Fruit fly (Drosophila melanogaster): ENCODE results near the gene CG15169.

CG15169 gene

dm6 chr2L:19026491-19027197, 35.8 kb downstream of the CG15169 start (continued):
- peak; percentile 32 for TF ChIP-seq Fer3 (tag; optimal IDR thresholded peaks at IDR 0.05)
- TF ChIP-seq toy (GFP tag; IDR thresholded peaks at IDR 0.05) = no peak
- TF ChIP-seq CG7357 (GFP tag; IDR thresholded peaks at IDR 0.05) = peak; percentile 43; the same call in 1 of the 3 replicates
- TF ChIP-seq scrt (GFP tag; optimal IDR thresholded peaks at IDR 0.05) = peak; percentile 64
- peak; percentile 51 for TF ChIP-seq HmgZ (tag; optimal IDR thresholded peaks at IDR 0.05)
- TF ChIP-seq Rfx (GFP tag; IDR thresholded peaks at IDR 0.05) = 0 out of 2 replicates have a peak, but pooled peaks have one; percentile 16
- no peak for TF ChIP-seq gcm2 (GFP tag; optimal IDR thresholded peaks at IDR 0.05)
- TF ChIP-seq caup (GFP tag; optimal IDR thresholded peaks at IDR 0.05; ENCODE audit: severe bottlenecking) = peak; percentile 61
- peak; percentile 25 for TF ChIP-seq Asciz (GFP tag; optimal IDR thresholded peaks at IDR 0.05)
- TF ChIP-seq MBD-R2 (GFP tag; IDR thresholded peaks at IDR 0.05) = no peak
- TF ChIP-seq Opbp (GFP tag; IDR thresholded peaks at IDR 0.05; ENCODE audit: partially characterized antibody) = no peak
- no peak for TF ChIP-seq CG10274 (GFP tag; optimal IDR thresholded peaks at IDR 0.05)
- peak; percentile 63 for TF ChIP-seq CG6854 (GFP tag; optimal IDR thresholded peaks at IDR 0.05)
- TF ChIP-seq CG15696 (tag; optimal IDR thresholded peaks at IDR 0.05) = no peak
- TF ChIP-seq Eip74EF (GFP tag; optimal IDR thresholded peaks at IDR 0.05) = peak in 1 of 2 experiments; percentile 28
- TF ChIP-seq CG12744 (GFP tag; optimal IDR thresholded peaks at IDR 0.05) = peak; percentile 31
- peak; percentile 52 for TF ChIP-seq CG6765 (GFP tag; optimal IDR thresholded peaks at IDR 0.05)
- peak; percentile 23 to 26 for TF ChIP-seq dpn (GFP tag; optimal IDR thresholded peaks at IDR 0.05)
- no peak for TF ChIP-seq psq (GFP tag; optimal IDR thresholded peaks at IDR 0.05)
- no peak for TF ChIP-seq Max (GFP tag; optimal IDR thresholded peaks at IDR 0.05)
- TF ChIP-seq eyg (GFP tag; optimal IDR thresholded peaks at IDR 0.05) = peak; percentile 11
- peak; percentile 10 for TF ChIP-seq twi (tag; optimal IDR thresholded peaks at IDR 0.05)
- no peak for TF ChIP-seq chm (GFP tag; IDR thresholded peaks at IDR 0.05)
- TF ChIP-seq dysf (GFP tag; IDR thresholded peaks at IDR 0.05) = peak; percentile 66; the same call in 2 of the 3 replicates
- 0 out of 3 replicates have a peak, but pooled peaks have one; percentile 16 for TF ChIP-seq ken (GFP tag; IDR thresholded peaks at IDR 0.05)
- TF ChIP-seq ranshi (GFP tag; IDR thresholded peaks at IDR 0.05) = peak; percentile 38; the same call in 1 of the 2 replicates
- no peak for TF ChIP-seq repo (GFP tag; optimal IDR thresholded peaks at IDR 0.05)
- TF ChIP-seq CG8290 (GFP tag; optimal IDR thresholded peaks at IDR 0.05) = no peak
- TF ChIP-seq CG8290 (tag; optimal IDR thresholded peaks at IDR 0.05) = peak in 1 of 2 experiments; percentile 52
- TF ChIP-seq NfI (GFP tag; optimal IDR thresholded peaks at IDR 0.05) = peak; percentile 65
- peak; percentile 61 for TF ChIP-seq Ptx1 (GFP tag; IDR thresholded peaks at IDR 0.05)
- TF ChIP-seq CG17802 (tag; optimal IDR thresholded peaks at IDR 0.05) = no peak
- peak; percentile 9 for TF ChIP-seq tup (GFP tag; optimal IDR thresholded peaks at IDR 0.05)
- TF ChIP-seq so (GFP tag; IDR thresholded peaks at IDR 0.05) = peak; percentile 64; the same call in 1 of the 3 replicates
- TF ChIP-seq bsh (GFP tag; optimal IDR thresholded peaks at IDR 0.05) = peak in 1 of 2 experiments; percentile 28
- no peak for TF ChIP-seq oc (tag; optimal IDR thresholded peaks at IDR 0.05)
- TF ChIP-seq CG12071 (GFP tag; optimal IDR thresholded peaks at IDR 0.05) = peak; percentile 25
- peak; percentile 33; the same call in 1 of the 2 replicates for TF ChIP-seq onecut (GFP tag; IDR thresholded peaks at IDR 0.05)
- TF ChIP-seq Hmr (GFP tag; optimal IDR thresholded peaks at IDR 0.05) = peak; percentile 85
- TF ChIP-seq CG4424 (GFP tag; optimal IDR thresholded peaks at IDR 0.05) = peak; percentile 27
- peak; percentile 56 for TF ChIP-seq CG17385 (GFP tag; optimal IDR thresholded peaks at IDR 0.05)
- no peak for TF ChIP-seq ttk (GFP tag; IDR thresholded peaks at IDR 0.05)
- peak; percentile 57 for TF ChIP-seq schlank (tag; optimal IDR thresholded peaks at IDR 0.05)
- TF ChIP-seq PHDP (tag; optimal IDR thresholded peaks at IDR 0.05) = peak; percentile 66
- TF ChIP-seq stwl (tag; optimal IDR thresholded peaks at IDR 0.05) = no peak
- peak; percentile 47 for TF ChIP-seq Sox100B (GFP tag; optimal IDR thresholded peaks at IDR 0.05)
- peak; percentile 73 for TF ChIP-seq CG2120 (GFP tag; optimal IDR thresholded peaks at IDR 0.05)
- TF ChIP-seq CG18619 (GFP tag; optimal IDR thresholded peaks at IDR 0.05) = peak; percentile 60
- peak; percentile 38 for TF ChIP-seq CG9437 (GFP tag; optimal IDR thresholded peaks at IDR 0.05)

All from whole organism, embryonic.